Fruit fly (Drosophila melanogaster) whole organism, wandering third instar larva: ENCODE results near the gene Gr22e.

Experiments used
- Vsx2 ChIP-seq: fragments of 200-300, 225-300 bp; sonication (Bioruptor generic); optimal IDR thresholded peaks from 2 replicates; lab custom pipeline; 2018; ENCODE audit warnings: missing biosample characterization, missing genetic modification characterization; ENCODE audit not compliant: partially characterized antibody
- br ChIP-seq: fragments of 200-800 bp; sonication (Bioruptor generic); optimal IDR thresholded peaks from 2 replicates; lab custom pipeline; 2016; ENCODE audit warnings: missing biosample characterization, missing genetic modification characterization

DNA sequence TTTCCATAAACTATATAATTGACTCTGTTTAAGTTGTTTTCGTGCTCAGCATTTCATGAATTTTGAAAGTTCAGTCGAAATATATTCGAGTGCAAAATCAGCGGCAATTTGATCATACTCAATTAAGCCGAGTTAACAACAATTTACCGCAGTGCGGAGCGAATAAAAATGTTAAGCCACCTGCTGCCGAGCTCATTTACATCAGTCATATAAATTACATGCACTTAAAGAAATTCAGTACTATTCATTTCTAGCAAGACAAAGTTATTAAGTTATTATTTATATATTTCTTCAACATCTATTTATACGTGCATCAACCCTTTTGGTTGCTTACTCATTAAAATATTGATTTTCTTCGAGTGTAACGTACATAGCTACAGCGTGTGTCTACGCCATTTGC is 48.6 kb downstream of the Gr22e start, which contains the start of gene c-cup:
- no peak for TF ChIP-seq Vsx2
- TF ChIP-seq br (GFP tag; lab: Kevin White, UChicago), result no peak
